Fruit fly (Drosophila melanogaster) whole organism, prepupa: ENCODE results near the gene Cpr72Eb.

Experiments used
- Blimp-1 ChIP-seq: fragments of 200-800 bp; sonication (Bioruptor generic); optimal IDR thresholded peaks from 3 replicates; lab custom pipeline; 2017; ENCODE audit warnings: missing biosample characterization, missing genetic modification characterization, mild to moderate bottlenecking, moderate library complexity, missing genetic modification reagents
- CG10631 ChIP-seq: fragments of 200-800 bp; sonication (Bioruptor generic); optimal IDR thresholded peaks from 2 replicates; lab custom pipeline; 2016; ENCODE audit warnings: missing biosample characterization, missing genetic modification characterization
- CG10669 ChIP-seq: fragments of 200-800 bp; sonication (Bioruptor generic); optimal IDR thresholded peaks from 3 replicates; lab custom pipeline; 2018; ENCODE audit warnings: missing biosample characterization, mild to moderate bottlenecking, missing genetic modification characterization, moderate library complexity
- CG11902 ChIP-seq: fragments of 200-800 bp; sonication (Bioruptor generic); optimal IDR thresholded peaks from 3 replicates; lab custom pipeline; 2016; ENCODE audit warnings: missing biosample characterization, missing genetic modification characterization
- CG15336 ChIP-seq: fragments of 200-800 bp; sonication (Bioruptor generic); IDR thresholded peaks from 2 replicates; pipeline ENCODE4 v1.3.6; 2022; ENCODE audit warnings: missing biosample characterization, missing genetic modification characterization
- CG16779 ChIP-seq: fragments of 200-800 bp; sonication (Bioruptor generic); optimal IDR thresholded peaks from 3 replicates; lab custom pipeline; 2017; ENCODE audit warnings: missing biosample characterization, mild to moderate bottlenecking, missing genetic modification characterization
- CG3032 ChIP-seq: fragments of 200-800 bp; optimal IDR thresholded peaks from 2 replicates; lab custom pipeline; 2019; ENCODE audit warnings: missing biosample characterization, mild to moderate bottlenecking, missing genetic modification characterization, moderate library complexity
- CG31627 ChIP-seq: fragments of 200-800 bp; sonication (Bioruptor generic); optimal IDR thresholded peaks from 3 replicates; lab custom pipeline; 2016; ENCODE audit warnings: missing biosample characterization, missing genetic modification characterization
- CG34406 ChIP-seq: fragments of 200-800 bp; sonication (Bioruptor generic); optimal IDR thresholded peaks from 3 replicates; lab custom pipeline; 2016; ENCODE audit warnings: missing biosample characterization, missing genetic modification characterization
- CG6163 ChIP-seq: fragments of 200-800 bp; sonication (Bioruptor generic); IDR thresholded peaks from 3 replicates; pipeline ENCODE4 v1.3.6; 2022; ENCODE audit warnings: missing biosample characterization, missing genetic modification characterization
- CG6276 ChIP-seq: fragments of 200-800 bp; sonication (Bioruptor generic); optimal IDR thresholded peaks from 2 replicates; lab custom pipeline; 2017; ENCODE audit warnings: missing biosample characterization, mild to moderate bottlenecking, missing genetic modification characterization
- CG6792 ChIP-seq: fragments of 200-800 bp; sonication (Bioruptor generic); optimal IDR thresholded peaks from 3 replicates; lab custom pipeline; 2016; ENCODE audit warnings: missing biosample characterization, missing genetic modification characterization
- CG6808 ChIP-seq: fragments of 200-800 bp; sonication (Bioruptor generic); optimal IDR thresholded peaks from 3 replicates; lab custom pipeline; 2017; ENCODE audit warnings: missing biosample characterization, missing genetic modification characterization, mild to moderate bottlenecking, moderate library complexity, missing genetic modification reagents
- CG6854 ChIP-seq: fragments of 200-800 bp; sonication (Bioruptor generic); optimal IDR thresholded peaks from 2 replicates; lab custom pipeline; 2017; ENCODE audit warnings: missing biosample characterization, mild to moderate bottlenecking, missing genetic modification characterization
- CG8319 ChIP-seq: fragments of 200-800 bp; sonication (Bioruptor generic); optimal IDR thresholded peaks from 3 replicates; lab custom pipeline; 2016; ENCODE audit warnings: missing biosample characterization, missing genetic modification characterization
- CG9139 ChIP-seq: fragments of 200-800 bp; sonication (Bioruptor generic); optimal IDR thresholded peaks from 3 replicates; lab custom pipeline; 2017; ENCODE audit warnings: missing biosample characterization, mild to moderate bottlenecking, missing genetic modification characterization
- Eip78C ChIP-seq: fragments of 200-800 bp; sonication (Bioruptor generic); peaks from one replicate; lab custom pipeline; 2016; ENCODE audit warnings: missing biosample characterization, missing genetic modification characterization
- Eip93F ChIP-seq: fragments of 200-800 bp; sonication (Bioruptor generic); optimal IDR thresholded peaks from 2 replicates; lab custom pipeline; 2016; ENCODE audit warnings: missing biosample characterization, mild to moderate bottlenecking, missing genetic modification characterization
- Ets21C ChIP-seq: fragments of 200-800 bp; sonication (Bioruptor generic); optimal IDR thresholded peaks from 3 replicates; lab custom pipeline; 2016; ENCODE audit warnings: missing biosample characterization, missing genetic modification characterization
- Ets96B ChIP-seq: fragments of 200-800 bp; optimal IDR thresholded peaks from 2 replicates; lab custom pipeline; 2019; ENCODE audit warnings: missing biosample characterization, mild to moderate bottlenecking, missing genetic modification characterization, moderate library complexity
- Gug ChIP-seq: fragments of 200-800 bp; sonication (Bioruptor generic); IDR thresholded peaks from 2 replicates; pipeline ENCODE4 v1.3.6; 2022; ENCODE audit warnings: missing biosample characterization, missing genetic modification characterization
- Hr38 ChIP-seq: sonication (Bioruptor generic); optimal IDR thresholded peaks from 2 replicates; lab custom pipeline; 2016; ENCODE audit warnings: missing biosample characterization, missing genetic modification characterization
- Hr39 ChIP-seq: fragments of 200-800 bp; sonication (Bioruptor generic); optimal IDR thresholded peaks from 2 replicates; lab custom pipeline; 2016; ENCODE audit warnings: missing biosample characterization, missing genetic modification characterization
- Hr4 ChIP-seq: fragments of 200-800 bp; sonication (Bioruptor generic); optimal IDR thresholded peaks from 3 replicates; lab custom pipeline; 2016; ENCODE audit warnings: missing biosample characterization, missing genetic modification characterization
- Lpt ChIP-seq: fragments of 200-800 bp; sonication (Bioruptor generic); optimal IDR thresholded peaks from 3 replicates; lab custom pipeline; 2016; ENCODE audit warnings: missing biosample characterization, missing genetic modification characterization
- Met ChIP-seq: fragments of 200-800 bp; sonication (Bioruptor generic); optimal IDR thresholded peaks from 3 replicates; lab custom pipeline; 2016; ENCODE audit warnings: missing biosample characterization, missing genetic modification characterization
- Smox ChIP-seq: fragments of 200-800 bp; sonication (Bioruptor generic); optimal IDR thresholded peaks from 3 replicates; lab custom pipeline; 2016; ENCODE audit warnings: missing biosample characterization, missing genetic modification characterization
- Sox102F ChIP-seq: fragments of 200-800 bp; sonication (Bioruptor generic); optimal IDR thresholded peaks from 2 replicates; lab custom pipeline; 2016; ENCODE audit warnings: missing biosample characterization, mild to moderate bottlenecking, missing genetic modification characterization
- Sox14 ChIP-seq: fragments of 200-800 bp; sonication (Bioruptor generic); optimal IDR thresholded peaks from 3 replicates; lab custom pipeline; 2016; ENCODE audit warnings: missing biosample characterization, missing genetic modification characterization
- Sox15 ChIP-seq: fragments of 200-800 bp; sonication (Bioruptor generic); optimal IDR thresholded peaks from 3 replicates; lab custom pipeline; 2016; ENCODE audit warnings: missing biosample characterization, missing genetic modification characterization
- achi ChIP-seq: fragments of 200-800 bp; sonication (Bioruptor generic); optimal IDR thresholded peaks from 3 replicates; lab custom pipeline; 2016; ENCODE audit warnings: missing biosample characterization, missing genetic modification characterization
- acj6 ChIP-seq: fragments of 200-800 bp; sonication (Bioruptor generic); optimal IDR thresholded peaks from 3 replicates; lab custom pipeline; 2016; ENCODE audit warnings: missing biosample characterization, missing genetic modification characterization
- cyc ChIP-seq: fragments of 200-800 bp; sonication (Bioruptor generic); optimal IDR thresholded peaks from 3 replicates; lab custom pipeline; 2016; ENCODE audit warnings: missing biosample characterization, missing genetic modification characterization
- dsx ChIP-seq: fragments of 200-800 bp; optimal IDR thresholded peaks from 3 replicates; lab custom pipeline; 2019; ENCODE audit warnings: missing biosample characterization, mild to moderate bottlenecking, missing genetic modification characterization, moderate library complexity; ENCODE audit not compliant: poor library complexity, severe bottlenecking
- eg ChIP-seq: fragments of 200-800 bp; sonication (Bioruptor generic); IDR thresholded peaks from 3 replicates; pipeline ENCODE4 v1.3.6; 2022; ENCODE audit warnings: missing biosample characterization, missing genetic modification characterization
- esn ChIP-seq: fragments of 200-800 bp; sonication (Bioruptor generic); optimal IDR thresholded peaks from 2 replicates; lab custom pipeline; 2016; ENCODE audit warnings: missing biosample characterization, mild to moderate bottlenecking, missing genetic modification characterization, moderate library complexity
- fd59A ChIP-seq: fragments of 200-800 bp; sonication (Bioruptor generic); optimal IDR thresholded peaks from 2 replicates; lab custom pipeline; 2017; ENCODE audit warnings: missing biosample characterization, mild to moderate bottlenecking, missing genetic modification characterization, missing genetic modification reagents
- fd85E ChIP-seq: fragments of 200-800 bp; sonication (Bioruptor generic); optimal IDR thresholded peaks from 3 replicates; lab custom pipeline; 2016; ENCODE audit warnings: missing biosample characterization, missing genetic modification characterization
- fkh ChIP-seq: fragments of 200-800 bp; sonication (Bioruptor generic); optimal IDR thresholded peaks from 3 replicates; lab custom pipeline; 2017; ENCODE audit warnings: missing biosample characterization, mild to moderate bottlenecking, missing genetic modification characterization, moderate library complexity
- lz ChIP-seq: fragments of 200-800 bp; sonication (Bioruptor generic); optimal IDR thresholded peaks from 3 replicates; lab custom pipeline; 2016; ENCODE audit warnings: missing biosample characterization, missing genetic modification characterization
- net ChIP-seq: fragments of 200-800 bp; sonication (Bioruptor generic); optimal IDR thresholded peaks from 3 replicates; lab custom pipeline; 2016; ENCODE audit warnings: missing biosample characterization, missing genetic modification characterization
- pdm3 ChIP-seq: fragments of 200-800 bp; sonication (Bioruptor generic); optimal IDR thresholded peaks from 3 replicates; lab custom pipeline; 2016; ENCODE audit warnings: missing biosample characterization, missing genetic modification characterization
- spab ChIP-seq: fragments of 200-800 bp; sonication (Bioruptor generic); optimal IDR thresholded peaks from 2 replicates; lab custom pipeline; 2017; ENCODE audit warnings: missing biosample characterization, mild to moderate bottlenecking, missing genetic modification characterization, missing genetic modification reagents
- ss ChIP-seq, 2 experiments: fragments of 200-800 bp; sonication (Bioruptor generic); optimal IDR thresholded peaks; 2 replicates in 1 of 2; 3 replicates in 1 of 2; lab custom pipeline; 2017 to 2018; ENCODE audit warnings: mild to moderate bottlenecking in 2 of 2, missing biosample characterization in 2 of 2, missing genetic modification characterization in 2 of 2, moderate library complexity in 1 of 2
- svp ChIP-seq: fragments of 200-800 bp; sonication (Bioruptor generic); peaks from one replicate; lab custom pipeline; 2016; ENCODE audit warnings: missing biosample characterization, missing genetic modification characterization
- topi ChIP-seq: fragments of 200-800 bp; sonication (Bioruptor generic); optimal IDR thresholded peaks from 3 replicates; lab custom pipeline; 2016; ENCODE audit warnings: missing biosample characterization, missing genetic modification characterization
- vri ChIP-seq: fragments of 200-800 bp; sonication (Bioruptor generic); optimal IDR thresholded peaks from 3 replicates; lab custom pipeline; 2016; ENCODE audit warnings: missing biosample characterization, mild to moderate bottlenecking, missing genetic modification characterization

The Cpr72Eb gene

DNA sequence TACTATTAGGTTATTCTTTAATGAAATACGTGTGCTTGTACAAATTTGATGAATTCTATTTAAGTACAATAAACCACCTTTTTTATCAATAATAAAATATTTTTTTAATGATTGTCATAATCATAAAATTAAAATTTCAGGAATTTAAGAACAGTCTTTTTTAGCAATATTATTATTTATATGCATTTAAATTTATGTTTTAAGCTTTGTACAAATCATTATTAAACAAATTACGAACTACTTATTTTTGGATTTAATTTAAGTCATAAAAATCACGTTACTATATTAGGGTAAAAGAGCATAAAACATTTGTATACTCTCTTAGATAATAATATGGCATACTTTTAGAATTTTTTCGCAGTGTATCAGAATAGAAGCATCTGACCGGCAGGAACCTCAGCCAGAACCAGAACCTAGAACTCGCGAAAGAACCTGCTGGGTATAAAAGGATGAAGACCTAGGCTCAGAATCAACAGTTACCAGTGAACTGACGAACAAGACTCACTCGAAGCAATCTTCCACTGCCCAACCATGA is 2.5 kb upstream of the Cpr72Eb start, which contains the start of gene Cpr72Ea (continued):
- TF ChIP-seq Lpt (GFP tag; lab: Kevin White, UChicago) (no peak), CG6808 (GFP tag; lab: Kevin White, UChicago) (peak; percentile 52), CG15336 (GFP tag; lab: Robert Waterston, UW) (no peak), Ets21C (no peak), CG34406 (GFP tag; lab: Kevin White, UChicago) (no peak), spab (GFP tag; lab: Kevin White, UChicago) (peak; percentile 27), cyc (no peak), CG10631 (GFP tag; lab: Kevin White, UChicago) (peak; percentile 6), acj6 (GFP tag; lab: Kevin White, UChicago) (no peak), achi (no peak), Sox15 (GFP tag; lab: Kevin White, UChicago) (no peak), pdm3 (GFP tag; lab: Kevin White, UChicago) (no peak), CG11902 (GFP tag; lab: Kevin White, UChicago) (no peak), Blimp-1 (no peak), CG6792 (GFP tag; lab: Kevin White, UChicago) (no peak), fd85E (GFP tag; lab: Kevin White, UChicago) (no peak), Gug (GFP tag; lab: Robert Waterston, UW) (no peak)

DNA sequence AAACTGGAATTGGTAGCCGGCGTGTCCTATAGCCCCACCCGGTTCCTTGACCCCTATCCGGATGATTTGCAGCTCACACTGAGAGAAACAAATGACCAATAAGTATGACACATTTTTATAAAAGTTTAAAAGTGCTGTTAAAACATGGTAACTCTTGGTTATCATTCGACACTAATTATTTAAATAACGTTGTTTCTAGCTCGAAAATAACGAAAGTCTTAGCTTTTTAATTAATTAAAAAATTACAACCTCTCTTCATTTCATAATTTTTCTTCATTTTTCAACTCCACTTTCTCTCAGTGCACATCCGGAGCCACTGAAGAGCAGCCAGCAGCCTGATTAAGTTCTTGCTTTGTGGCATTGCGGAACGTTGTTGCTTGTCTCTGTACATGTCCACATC is 517 bp upstream of the Cpr72Eb start:
- TF ChIP-seq CG15336 (GFP tag; lab: Robert Waterston, UW) (peak; percentile 69), Blimp-1 (peak; percentile 63), Eip93F (peak; percentile 17), Lpt (GFP tag; lab: Kevin White, UChicago) (peak; percentile 66), Eip78C (GFP tag; lab: Kevin White, UChicago) (peak; percentile 98), spab (GFP tag; lab: Kevin White, UChicago) (peak; percentile 88), CG8319 (GFP tag; lab: Kevin White, UChicago) (peak; percentile 83), Sox102F (GFP tag; lab: Kevin White, UChicago) (peak; percentile 85), CG34406 (GFP tag; lab: Kevin White, UChicago) (peak; percentile 89), Sox14 (GFP tag; lab: Kevin White, UChicago) (peak; percentile 87), CG11902 (GFP tag; lab: Kevin White, UChicago) (peak; percentile 79), vri (GFP tag; lab: Kevin White, UChicago) (peak; percentile 67), CG10631 (GFP tag; lab: Kevin White, UChicago) (peak; percentile 87), CG16779 (peak; percentile 82), CG31627 (GFP tag; lab: Kevin White, UChicago) (peak; percentile 78), CG6276 (GFP tag; lab: Kevin White, UChicago) (peak; percentile 31), Ets21C (peak; percentile 69), Hr38 (GFP tag; lab: Kevin White, UChicago) (no peak), CG6163 (GFP tag; lab: Robert Waterston, UW) (no peak; the same call in 1 of the 3 replicates), topi (GFP tag; lab: Kevin White, UChicago) (peak; percentile 91), CG9139 (GFP tag; lab: Kevin White, UChicago) (peak; percentile 81), Hr4 (peak; percentile 44), Gug (GFP tag; lab: Robert Waterston, UW) (no peak), achi (peak; percentile 86), CG6808 (GFP tag; lab: Kevin White, UChicago) (peak; percentile 92), ss (GFP tag; optimal IDR thresholded peaks at IDR 0.05; lab: Kevin White, UChicago) (peak; percentile 91 to 94), svp (GFP tag; lab: Kevin White, UChicago) (peak; percentile 94), fkh (GFP tag; lab: Kevin White, UChicago) (no peak), Hr39 (GFP tag; lab: Kevin White, UChicago) (peak; percentile 75), Met (GFP tag; lab: Kevin White, UChicago) (peak; percentile 85), Ets96B (tag; lab: Kevin White, UChicago) (peak; percentile 90), Smox (peak; percentile 85), dsx (GFP tag; lab: Kevin White, UChicago) (peak; percentile 90), CG6854 (GFP tag; lab: Kevin White, UChicago) (peak; percentile 64), lz (GFP tag; lab: Kevin White, UChicago) (peak; percentile 83), eg (GFP tag; lab: Robert Waterston, UW) (no peak), esn (GFP tag; lab: Kevin White, UChicago) (peak; percentile 89), CG3032 (tag; lab: Kevin White, UChicago) (peak; percentile 93), net (GFP tag; lab: Kevin White, UChicago) (peak; percentile 88), CG10669 (GFP tag; lab: Kevin White, UChicago) (peak; percentile 85), fd59A (peak; percentile 87), pdm3 (GFP tag; lab: Kevin White, UChicago) (peak; percentile 85), fd85E (GFP tag; lab: Kevin White, UChicago) (peak; percentile 63)
